Fruit fly (Drosophila melanogaster): Measurements from ENCODE around the gene fid.

The fid gene

DNA sequence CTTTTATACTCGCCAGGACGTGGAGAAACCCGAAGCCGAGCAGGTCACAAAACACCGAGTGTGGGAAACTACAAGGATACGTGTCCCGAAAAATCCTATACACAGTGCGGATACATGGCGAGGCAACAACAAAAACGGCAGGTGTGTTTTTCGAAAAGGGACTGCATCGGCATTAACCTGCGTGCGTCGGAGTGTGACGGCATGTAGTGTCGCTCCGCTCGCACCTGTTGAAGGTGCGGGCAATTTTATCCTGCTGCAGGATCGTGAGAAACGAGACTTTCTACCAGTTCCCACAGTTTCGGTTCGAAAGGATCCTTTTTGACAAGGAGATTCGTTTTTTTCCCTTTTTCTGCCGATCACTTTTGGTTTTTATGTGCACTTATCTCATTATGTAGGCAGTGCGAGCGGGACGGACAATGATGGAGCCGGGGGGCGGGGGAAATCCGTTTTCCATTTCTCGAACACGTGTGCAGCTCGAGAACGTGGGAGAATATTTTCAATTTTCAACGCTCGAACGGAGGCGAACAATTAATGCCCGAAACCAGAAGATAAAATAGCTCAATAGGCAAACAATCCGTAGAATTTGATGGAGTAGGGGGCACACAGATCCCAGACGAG, 54.8 kb downstream of the fid start (continued):
- TF ChIP-seq CkIIα-i1 (GFP tag; IDR thresholded peaks at IDR 0.05), result no peak
- TF ChIP-seq Kr (GFP tag; optimal IDR thresholded peaks at IDR 0.05), result peak; percentile 44
- TF ChIP-seq dpn (GFP tag; optimal IDR thresholded peaks at IDR 0.05), result no peak
- TF ChIP-seq CG7271 (tag; optimal IDR thresholded peaks at IDR 0.05), result peak; percentile 13
- no peak for TF ChIP-seq gro (GFP tag; optimal IDR thresholded peaks at IDR 0.05)
- peak in 1 of 2 experiments; percentile 78 for TF ChIP-seq tll (GFP tag; optimal IDR thresholded peaks at IDR 0.05)
- no peak for TF ChIP-seq Jarid2 (GFP tag; optimal IDR thresholded peaks at IDR 0.05)
- TF ChIP-seq Sox102F (GFP tag; optimal IDR thresholded peaks at IDR 0.05), result no peak
- TF ChIP-seq pros (GFP tag; optimal IDR thresholded peaks at IDR 0.05), result no peak
- no peak for TF ChIP-seq CG14441 (GFP tag; IDR thresholded peaks at IDR 0.05)
- TF ChIP-seq CG7786 (GFP tag; optimal IDR thresholded peaks at IDR 0.05), result no peak
- TF ChIP-seq CG34422 (GFP tag; IDR thresholded peaks at IDR 0.05), result no peak
- TF ChIP-seq oc (tag; optimal IDR thresholded peaks at IDR 0.05), result no peak
- TF ChIP-seq Deaf1 (tag; optimal IDR thresholded peaks at IDR 0.05), result no peak
- TF ChIP-seq HLH4C (GFP tag; IDR thresholded peaks at IDR 0.05; ENCODE audit: partially characterized antibody), result no peak
- TF ChIP-seq CG9817 (tag; optimal IDR thresholded peaks at IDR 0.05), result no peak
- TF ChIP-seq fd64A (GFP tag; optimal IDR thresholded peaks at IDR 0.05), result no peak
- TF ChIP-seq CG17186 (GFP tag; optimal IDR thresholded peaks at IDR 0.05), result no peak
- TF ChIP-seq ac (GFP tag; optimal IDR thresholded peaks at IDR 0.05), result peak; percentile 99
- no peak for TF ChIP-seq ems (GFP tag; optimal IDR thresholded peaks at IDR 0.05)
- TF ChIP-seq CG7372 (GFP tag; IDR thresholded peaks at IDR 0.05), result no peak
- no peak for TF ChIP-seq en (GFP tag; optimal IDR thresholded peaks at IDR 0.05)
- peak; percentile 9 for TF ChIP-seq sqz (GFP tag; optimal IDR thresholded peaks at IDR 0.05)
- no peak for TF ChIP-seq grau (tag; optimal IDR thresholded peaks at IDR 0.05)
- no peak for TF ChIP-seq Scr (GFP tag; IDR thresholded peaks at IDR 0.05; ENCODE audit: partially characterized antibody)
- TF ChIP-seq dm (GFP tag; optimal IDR thresholded peaks at IDR 0.05), result no peak
- TF ChIP-seq Dip2 (GFP tag; IDR thresholded peaks at IDR 0.05), result no peak
- TF ChIP-seq YL-1 (GFP tag; optimal IDR thresholded peaks at IDR 0.05), result no peak
- TF ChIP-seq insv (GFP tag; optimal IDR thresholded peaks at IDR 0.05), result peak in 1 of 2 experiments; percentile 60
- TF ChIP-seq CoRest (tag; optimal IDR thresholded peaks at IDR 0.05), result no peak
- no peak for TF ChIP-seq CG2120 (GFP tag; optimal IDR thresholded peaks at IDR 0.05)
- TF ChIP-seq dimm (GFP tag; IDR thresholded peaks at IDR 0.05), result no peak
- no peak for TF ChIP-seq CG13296 (GFP tag; optimal IDR thresholded peaks at IDR 0.05)
- no peak for TF ChIP-seq CG2129 (GFP tag; IDR thresholded peaks at IDR 0.05; ENCODE audit: partially characterized antibody)
- TF ChIP-seq onecut (GFP tag; IDR thresholded peaks at IDR 0.05), result no peak
- TF ChIP-seq CG1832 (GFP tag; optimal IDR thresholded peaks at IDR 0.05), result peak; percentile 70
- TF ChIP-seq CG6854 (GFP tag; optimal IDR thresholded peaks at IDR 0.05), result no peak
- TF ChIP-seq Dfd (GFP tag; optimal IDR thresholded peaks at IDR 0.05), result no peak
- no peak for TF ChIP-seq hth (optimal IDR thresholded peaks at IDR 0.05)
- peak; percentile 23 for TF ChIP-seq CG15479 (GFP tag; optimal IDR thresholded peaks at IDR 0.05)
- TF ChIP-seq D (optimal IDR thresholded peaks at IDR 0.05), result peak; percentile 22
- no peak for TF ChIP-seq D (GFP tag; optimal IDR thresholded peaks at IDR 0.05)
- TF ChIP-seq prd (optimal IDR thresholded peaks at IDR 0.05), result no peak
- TF ChIP-seq prd (GFP tag; IDR thresholded peaks at IDR 0.05), result 0 out of 3 replicates have a peak, but pooled peaks have one; percentile 7
- no peak for TF ChIP-seq abd-A (tag; optimal IDR thresholded peaks at IDR 0.05)
- TF ChIP-seq CG14710 (tag; optimal IDR thresholded peaks at IDR 0.05), result no peak
- TF ChIP-seq Nf-YB (GFP tag; optimal IDR thresholded peaks at IDR 0.05), result no peak
- TF ChIP-seq zen2 (GFP tag; IDR thresholded peaks at IDR 0.05; ENCODE audit: partially characterized antibody), result no peak
- peak; percentile 54 for TF ChIP-seq da (GFP tag; optimal IDR thresholded peaks at IDR 0.05)
- peak; percentile 90 for TF ChIP-seq twi (tag; optimal IDR thresholded peaks at IDR 0.05)
